Worm (Caenorhabditis elegans) whole organism, dauer: ENCODE results near the gene sysm-1.

Source experiments
- unc-62 ChIP-seq: sonication (generic microtip); optimal IDR thresholded peaks from 2 replicates; lab custom pipeline; 2017; ENCODE audit warnings: missing biosample characterization, missing genetic modification reagents, missing genetic modification characterization

sysm-1 gene

ce11 chrII:9038736-9039135 is 44.3 kb downstream of the sysm-1 start:
- no peak for TF ChIP-seq unc-62 (GFP tag; lab: Kevin White, UChicago)

ce11 chrII:9038201-9038600 is 44.8 kb downstream of the sysm-1 start, which contains the start of gene gcs-1:
TSS of gene gcs-1 (minus strand) at chrII:9038301.
- no peak for TF ChIP-seq unc-62 (GFP tag; lab: Kevin White, UChicago)

ce11 chrII:9033034-9033433 is 50.0 kb downstream of the sysm-1 start:
- no peak for TF ChIP-seq unc-62 (GFP tag; lab: Kevin White, UChicago)
